Fruit fly (Drosophila melanogaster) whole organism, embryonic: Measurements from ENCODE around the gene CG7739.

Source experiments
- BtbVII ChIP-seq: fragments of 200-800 bp; sonication (Bioruptor generic); optimal IDR thresholded peaks from 3 replicates; lab custom pipeline; 2017; ENCODE audit warnings: missing biosample characterization, mild to moderate bottlenecking, missing genetic modification characterization
- CG11504 ChIP-seq: fragments of 200-800 bp; sonication (Bioruptor generic); optimal IDR thresholded peaks from 3 replicates; lab custom pipeline; 2019; ENCODE audit warnings: missing biosample characterization, mild to moderate bottlenecking, missing genetic modification characterization, moderate library complexity
- CG12104 ChIP-seq: fragments of 200-800 bp; sonication (Bioruptor generic); optimal IDR thresholded peaks from 3 replicates; lab custom pipeline; 2016; ENCODE audit warnings: missing biosample characterization, missing genetic modification characterization
- CG1233 ChIP-seq: fragments of 200-800 bp; sonication (Bioruptor generic); optimal IDR thresholded peaks from 4 replicates; lab custom pipeline; 2018; ENCODE audit warnings: missing biosample characterization, mild to moderate bottlenecking, missing genetic modification characterization
- CG12744 ChIP-seq: fragments of 200-800 bp; sonication (Bioruptor generic); optimal IDR thresholded peaks from 2 replicates; lab custom pipeline; 2016; ENCODE audit warnings: missing biosample characterization, missing genetic modification characterization
- CG15011 ChIP-seq: fragments of 200-800 bp; sonication (Bioruptor generic); optimal IDR thresholded peaks from 3 replicates; lab custom pipeline; 2018; ENCODE audit warnings: missing biosample characterization, mild to moderate bottlenecking, missing genetic modification characterization
- CG15269 ChIP-seq: fragments of 200-800 bp; sonication (Bioruptor generic); optimal IDR thresholded peaks from 2 replicates; lab custom pipeline; 2018; ENCODE audit warnings: missing biosample characterization, mild to moderate bottlenecking, missing genetic modification characterization, moderate library complexity
- CG15514 ChIP-seq: fragments of 200-800 bp; sonication (Bioruptor generic); optimal IDR thresholded peaks from 3 replicates; lab custom pipeline; 2017; ENCODE audit warnings: missing biosample characterization, missing genetic modification characterization, mild to moderate bottlenecking, moderate library complexity, missing genetic modification reagents
- CG17328 ChIP-seq: fragments of 200-800 bp; sonication (Bioruptor generic); IDR thresholded peaks from 2 replicates; pipeline ENCODE4 v1.3.6; 2022; ENCODE audit warnings: missing biosample characterization, missing genetic modification characterization
- CG17359 ChIP-seq: fragments of 200-800 bp; sonication (Bioruptor generic); optimal IDR thresholded peaks from 3 replicates; lab custom pipeline; 2018; ENCODE audit warnings: missing biosample characterization, mild to moderate bottlenecking, missing genetic modification characterization, moderate library complexity
- CG18619 ChIP-seq: fragments of 200-800 bp; sonication (Bioruptor generic); optimal IDR thresholded peaks from 3 replicates; lab custom pipeline; 2017; ENCODE audit warnings: missing biosample characterization, mild to moderate bottlenecking, missing genetic modification characterization
- CG31224 ChIP-seq: fragments of 200-800 bp; sonication (Bioruptor generic); IDR thresholded peaks from 2 replicates; pipeline ENCODE4 v1.3.6; 2022; ENCODE audit warnings: missing biosample characterization, missing genetic modification characterization
- CG31365 ChIP-seq: fragments of 200-800 bp; sonication (Bioruptor generic); optimal IDR thresholded peaks from 2 replicates; lab custom pipeline; 2018; ENCODE audit warnings: missing biosample characterization, mild to moderate bottlenecking, missing genetic modification characterization
- CG31441 ChIP-seq: fragments of 200-800 bp; sonication (Bioruptor generic); IDR thresholded peaks from 2 replicates; pipeline ENCODE4 v1.3.6; 2022; ENCODE audit warnings: missing biosample characterization, missing genetic modification characterization
- CG5180 ChIP-seq: fragments of 200-800 bp; sonication (Bioruptor generic); optimal IDR thresholded peaks from 3 replicates; lab custom pipeline; 2017; ENCODE audit warnings: missing biosample characterization, missing genetic modification characterization, mild to moderate bottlenecking, moderate library complexity, missing genetic modification reagents
- CG6813 ChIP-seq: fragments of 200-800 bp; sonication (Bioruptor generic); optimal IDR thresholded peaks from 2 replicates; lab custom pipeline; 2017; ENCODE audit warnings: missing biosample characterization, missing genetic modification characterization, mild to moderate bottlenecking, moderate library complexity, missing genetic modification reagents
- CG8089 ChIP-seq: fragments of 200-800 bp; sonication (Bioruptor generic); optimal IDR thresholded peaks from 3 replicates; lab custom pipeline; 2016; ENCODE audit warnings: missing biosample characterization, missing genetic modification characterization
- CG8290 ChIP-seq, 3 experiments: fragments of 200-800 bp; sonication (Bioruptor generic); optimal IDR thresholded peaks; 2 replicates each; lab custom pipeline; 2016 to 2019; ENCODE audit warnings: missing biosample characterization in 3 of 3, missing genetic modification characterization in 3 of 3, mild to moderate bottlenecking in 2 of 3, moderate library complexity in 1 of 3
- CG9817 ChIP-seq: fragments of 200-800 bp; sonication (Bioruptor generic); optimal IDR thresholded peaks from 2 replicates; lab custom pipeline; 2018; ENCODE audit warnings: missing biosample characterization, mild to moderate bottlenecking, missing genetic modification characterization, moderate library complexity
- CG9876 ChIP-seq: fragments of 200-800 bp; sonication (Bioruptor generic); optimal IDR thresholded peaks from 2 replicates; lab custom pipeline; 2016; ENCODE audit warnings: missing biosample characterization, missing genetic modification characterization
- Fer1 ChIP-seq: fragments of 200-800 bp; sonication (Bioruptor generic); optimal IDR thresholded peaks from 2 replicates; lab custom pipeline; 2017; ENCODE audit warnings: missing biosample characterization, mild to moderate bottlenecking, missing genetic modification characterization
- Gug ChIP-seq: fragments of 200-800 bp; sonication (Bioruptor generic); IDR thresholded peaks from 4 replicates; pipeline ENCODE4 v1.3.6; 2022; ENCODE audit warnings: missing biosample characterization, missing genetic modification characterization
- HHEX ChIP-seq: fragments of 200-800 bp; sonication (Bioruptor generic); optimal IDR thresholded peaks from 3 replicates; lab custom pipeline; 2017; ENCODE audit warnings: missing biosample characterization, mild to moderate bottlenecking, missing genetic modification characterization, missing genetic modification reagents
- Hr51 ChIP-seq, 2 experiments: fragments of 200-800 bp; sonication (Bioruptor generic); optimal IDR thresholded peaks; 2 replicates in 1 of 2; 3 replicates in 1 of 2; lab custom pipeline; 2016 to 2018; ENCODE audit warnings: missing biosample characterization in 2 of 2, missing genetic modification characterization in 2 of 2, mild to moderate bottlenecking in 1 of 2, moderate library complexity in 1 of 2
- Meics ChIP-seq: fragments of 200-800 bp; sonication (Bioruptor generic); optimal IDR thresholded peaks from 2 replicates; lab custom pipeline; 2017; ENCODE audit warnings: missing biosample characterization, mild to moderate bottlenecking, missing genetic modification characterization
- Xrp1 ChIP-seq: fragments of 200-800 bp; sonication (Bioruptor generic); IDR thresholded peaks from 2 replicates; pipeline ENCODE4 v1.3.6; 2022; ENCODE audit warnings: missing biosample characterization, missing genetic modification characterization
- bab2 ChIP-seq: fragments of 200-800 bp; sonication (Bioruptor generic); optimal IDR thresholded peaks from 2 replicates; lab custom pipeline; 2016; ENCODE audit warnings: missing biosample characterization, missing genetic modification characterization
- caup ChIP-seq: fragments of 200-800 bp; sonication (Bioruptor generic); optimal IDR thresholded peaks from 3 replicates; lab custom pipeline; 2017; ENCODE audit warnings: missing biosample characterization, mild to moderate bottlenecking, missing genetic modification characterization, moderate library complexity; ENCODE audit not compliant: severe bottlenecking
- ci ChIP-seq: fragments of 200-800 bp; sonication (Bioruptor generic); IDR thresholded peaks from 3 replicates; pipeline ENCODE4 v1.3.6; 2022; ENCODE audit warnings: missing biosample characterization, missing genetic modification characterization
- dmrt99B ChIP-seq: fragments of 200-800 bp; sonication (Bioruptor generic); optimal IDR thresholded peaks from 2 replicates; lab custom pipeline; 2018; ENCODE audit warnings: missing biosample characterization, mild to moderate bottlenecking, missing genetic modification characterization, moderate library complexity
- dysf ChIP-seq: fragments of 200-800 bp; sonication (Bioruptor generic); IDR thresholded peaks from 3 replicates; pipeline ENCODE4 v1.3.6; 2022; ENCODE audit warnings: missing biosample characterization, missing genetic modification characterization
- gem ChIP-seq: fragments of 200-800 bp; sonication (Bioruptor generic); optimal IDR thresholded peaks from 2 replicates; lab custom pipeline; 2019; ENCODE audit warnings: missing biosample characterization, mild to moderate bottlenecking, missing genetic modification characterization, moderate library complexity
- grau ChIP-seq: fragments of 200-800 bp; optimal IDR thresholded peaks from 3 replicates; lab custom pipeline; 2019; ENCODE audit warnings: missing biosample characterization, mild to moderate bottlenecking, missing genetic modification characterization, moderate library complexity
- grn ChIP-seq: fragments of 200-800 bp; sonication (Bioruptor generic); optimal IDR thresholded peaks from 3 replicates; lab custom pipeline; 2017; ENCODE audit warnings: missing biosample characterization, missing genetic modification characterization
- kni ChIP-seq: fragments of 200-800 bp; sonication (Bioruptor generic); optimal IDR thresholded peaks from 3 replicates; lab custom pipeline; 2017; ENCODE audit warnings: mild to moderate bottlenecking, missing biosample characterization, missing genetic modification reagents, missing genetic modification characterization
- lab ChIP-seq: fragments of 200-800 bp; sonication (Bioruptor generic); optimal IDR thresholded peaks from 3 replicates; lab custom pipeline; 2017; ENCODE audit warnings: missing biosample characterization, missing genetic modification characterization, mild to moderate bottlenecking, moderate library complexity, missing genetic modification reagents
- lov ChIP-seq, 2 experiments: fragments of 200-800 bp in 1 of 2; fragments of >200 bp in 1 of 2; sonication (Bioruptor generic) in 1 of 2; IDR thresholded peaks in 1 of 2; optimal IDR thresholded peaks in 1 of 2; 2 replicates in 1 of 2; 3 replicates in 1 of 2; pipeline versions ENCODE4 v1.3.6 to Lab custom; 2017 to 2022; ENCODE audit warnings: missing biosample characterization in 1 of 2, missing genetic modification characterization in 1 of 2
- mirr ChIP-seq: fragments of 200-800 bp; sonication (Bioruptor generic); optimal IDR thresholded peaks from 3 replicates; lab custom pipeline; 2018; ENCODE audit warnings: missing biosample characterization, mild to moderate bottlenecking, missing genetic modification characterization
- nau ChIP-seq: fragments of 200-800 bp; sonication (Bioruptor generic); optimal IDR thresholded peaks from 3 replicates; lab custom pipeline; 2017; ENCODE audit warnings: missing biosample characterization, mild to moderate bottlenecking, missing genetic modification characterization, missing genetic modification reagents
- odd ChIP-seq: fragments of 200-800 bp; sonication (Bioruptor generic); optimal IDR thresholded peaks from 2 replicates; lab custom pipeline; 2017; ENCODE audit warnings: missing biosample characterization, mild to moderate bottlenecking, missing genetic modification characterization
- p53 ChIP-seq: fragments of 200-800 bp; sonication (Bioruptor generic); optimal IDR thresholded peaks from 2 replicates; lab custom pipeline; 2016; ENCODE audit warnings: missing biosample characterization, missing genetic modification characterization
- ro ChIP-seq: fragments of 200-800 bp; sonication (Bioruptor generic); IDR thresholded peaks from 2 replicates; pipeline ENCODE4 v1.3.6; 2022; ENCODE audit warnings: missing biosample characterization, missing genetic modification characterization
- sens ChIP-seq: fragments of 200-800 bp; sonication (Bioruptor generic); peaks from one replicate; lab custom pipeline; 2016; ENCODE audit warnings: missing biosample characterization, missing genetic modification characterization
- so ChIP-seq: fragments of 200-800 bp; sonication (Bioruptor generic); IDR thresholded peaks from 3 replicates; pipeline ENCODE4 v1.3.6; 2022; ENCODE audit warnings: missing biosample characterization, missing genetic modification characterization
- wek ChIP-seq: fragments of 200-800 bp; sonication (Bioruptor generic); optimal IDR thresholded peaks from 3 replicates; lab custom pipeline; 2018; ENCODE audit warnings: missing biosample characterization, mild to moderate bottlenecking, missing genetic modification characterization, moderate library complexity
- z ChIP-seq: fragments of 200-800 bp; sonication (Bioruptor generic); IDR thresholded peaks from 3 replicates; pipeline ENCODE4 v1.3.6; 2022; ENCODE audit warnings: missing biosample characterization, missing genetic modification characterization

The CG7739 gene

dm6 chr3L:15590803-15591597 lies 28.1 kb upstream of the CG7739 start (continued):
- TF ChIP-seq CG12104 (GFP tag; lab: Kevin White, UChicago) (peak; percentile 39), Hr51 (GFP tag; optimal IDR thresholded peaks at IDR 0.05; lab: Kevin White, UChicago) (peak in 1 of 2 experiments; percentile 17), CG9876 (GFP tag; lab: Kevin White, UChicago) (no peak), CG17359 (peak; percentile 0), CG15011 (GFP tag; lab: Kevin White, UChicago) (peak; percentile 35), caup (GFP tag; lab: Kevin White, UChicago) (peak; percentile 6), CG11504 (tag; lab: Kevin White, UChicago) (peak; percentile 31), lab (GFP tag; lab: Kevin White, UChicago) (peak; percentile 50), bab2 (GFP tag; lab: Kevin White, UChicago) (peak; percentile 25), CG8089 (GFP tag; lab: Kevin White, UChicago) (no peak), ro (GFP tag; lab: Robert Waterston, UW) (no peak), CG31224 (GFP tag; lab: Robert Waterston, UW) (peak; percentile 37), CG17328 (GFP tag; lab: Robert Waterston, UW) (0 out of 2 replicates have a peak, but pooled peaks have one; percentile 15), CG15514 (GFP tag; lab: Kevin White, UChicago) (peak; percentile 51), grau (peak; percentile 66), CG9817 (tag; lab: Kevin White, UChicago) (peak; percentile 13), CG31441 (GFP tag; lab: Robert Waterston, UW) (0 out of 2 replicates have a peak, but pooled peaks have one; percentile 8), lov (optimal IDR thresholded peaks at IDR 0.05; lab: Kevin White, UChicago) (no peak), lov (GFP tag; IDR thresholded peaks at IDR 0.05; lab: Robert Waterston, UW) (0 out of 3 replicates have a peak, but pooled peaks have one; percentile 10), so (GFP tag; lab: Robert Waterston, UW) (no peak; the same call in 2 of the 3 replicates), p53 (GFP tag; lab: Kevin White, UChicago) (no peak), z (GFP tag; lab: Robert Waterston, UW) (0 out of 3 replicates have a peak, but pooled peaks have one; percentile 5), grn (GFP tag; lab: Kevin White, UChicago) (peak; percentile 24), Gug (GFP tag; lab: Robert Waterston, UW) (no peak), Meics (GFP tag; lab: Kevin White, UChicago) (peak; percentile 19), HHEX (GFP tag; lab: Kevin White, UChicago) (peak; percentile 51), CG12744 (GFP tag; lab: Kevin White, UChicago) (peak; percentile 22), CG1233 (GFP tag; lab: Kevin White, UChicago) (peak; percentile 8), dmrt99B (tag; lab: Kevin White, UChicago) (peak; percentile 38), CG6813 (GFP tag; lab: Kevin White, UChicago) (peak; percentile 46), dysf (GFP tag; lab: Robert Waterston, UW) (peak; percentile 22; the same call in 1 of the 3 replicates), kni (GFP tag; lab: Kevin White, UChicago) (peak; percentile 53), sens (peak; percentile 81), CG5180 (GFP tag; lab: Kevin White, UChicago) (peak; percentile 46), CG15269 (tag; lab: Kevin White, UChicago) (peak; percentile 41), CG31365 (tag; lab: Kevin White, UChicago) (peak; percentile 9), wek (peak; percentile 3), Xrp1 (GFP tag; lab: Robert Waterston, UW) (peak; percentile 32; the same call in 1 of the 2 replicates), gem (peak; percentile 53), ci (GFP tag; lab: Robert Waterston, UW) (0 out of 3 replicates have a peak, but pooled peaks have one; percentile 45), odd (GFP tag; lab: Kevin White, UChicago) (peak; percentile 27), nau (peak; percentile 48), Fer1 (GFP tag; lab: Kevin White, UChicago) (peak; percentile 28), CG8290 (GFP tag; optimal IDR thresholded peaks at IDR 0.05; lab: Kevin White, UChicago) (no peak), CG8290 (tag; optimal IDR thresholded peaks at IDR 0.05; lab: Kevin White, UChicago) (peak in 1 of 2 experiments; percentile 71), mirr (GFP tag; lab: Kevin White, UChicago) (peak; percentile 41), CG18619 (GFP tag; lab: Kevin White, UChicago) (peak; percentile 1), BtbVII (peak; percentile 22)
